Fruit fly (Drosophila melanogaster) whole organism: Measurements from ENCODE around the gene CG7512.

Experiments used
- CG8478 ChIP-seq: fragments of >200 bp; optimal IDR thresholded peaks from 2 replicates; lab custom pipeline; 2018; ENCODE audit warnings: inconsistent platforms
- psq ChIP-seq: fragments of >200 bp; optimal IDR thresholded peaks from 2 replicates; lab custom pipeline; 2017

DNA sequence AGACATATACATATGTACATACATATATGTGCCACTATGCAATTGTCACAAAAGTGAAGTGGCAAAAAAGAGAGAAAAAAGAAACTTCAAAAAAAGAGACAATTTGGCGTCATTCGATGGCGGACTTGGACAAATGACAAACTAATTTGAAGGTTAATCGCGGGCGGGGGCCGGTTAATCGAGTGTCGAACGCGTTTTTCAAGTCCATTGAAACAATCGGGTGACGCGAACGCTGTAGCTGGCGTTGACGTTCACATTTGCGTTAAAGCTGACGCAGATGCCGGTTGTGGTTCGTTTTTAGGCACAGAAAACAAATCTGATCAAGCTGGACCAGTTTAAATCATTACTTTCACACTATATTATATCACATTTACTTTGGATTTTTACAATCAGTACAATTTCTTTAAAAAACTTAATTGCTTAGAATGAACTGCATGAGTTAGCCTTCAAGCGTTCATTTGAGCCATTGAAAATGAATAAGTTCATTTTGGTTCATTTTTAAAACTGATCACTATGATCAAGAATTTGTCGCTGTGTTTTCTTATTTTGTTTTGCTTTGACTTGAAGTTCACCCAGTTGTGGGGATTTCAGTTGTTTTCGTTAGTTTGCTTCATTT lies 20.3 kb downstream of the CG7512 start:
- TF ChIP-seq psq (no peak), CG8478 (lab: Kevin White, UChicago) (no peak)
